Fruit fly (Drosophila melanogaster) whole organism, embryonic: ENCODE data around the gene CG9497.

ENCODE experiments used
- ATbp ChIP-seq: fragments of 200-800 bp; sonication (Bioruptor generic); optimal IDR thresholded peaks from 2 replicates; lab custom pipeline; 2017; ENCODE audit warnings: missing biosample characterization, mild to moderate bottlenecking, missing genetic modification characterization, missing genetic modification reagents
- CG10147 ChIP-seq: fragments of 200-800 bp; sonication (Bioruptor generic); optimal IDR thresholded peaks from 2 replicates; lab custom pipeline; 2019; ENCODE audit warnings: missing biosample characterization, mild to moderate bottlenecking, missing genetic modification characterization, moderate library complexity
- CG10462 ChIP-seq: fragments of 200-800 bp; sonication (Bioruptor generic); optimal IDR thresholded peaks from 2 replicates; lab custom pipeline; 2016; ENCODE audit warnings: missing biosample characterization, missing genetic modification characterization
- CG10654 ChIP-seq: fragments of 200-800 bp; sonication (Bioruptor generic); optimal IDR thresholded peaks from 2 replicates; lab custom pipeline; 2016; ENCODE audit warnings: missing biosample characterization, missing genetic modification characterization
- CG11398 ChIP-seq: fragments of 200-800 bp; sonication (Bioruptor generic); optimal IDR thresholded peaks from 2 replicates; lab custom pipeline; 2016; ENCODE audit warnings: missing biosample characterization, missing genetic modification characterization
- CG11504 ChIP-seq: fragments of 200-800 bp; sonication (Bioruptor generic); optimal IDR thresholded peaks from 3 replicates; lab custom pipeline; 2019; ENCODE audit warnings: missing biosample characterization, mild to moderate bottlenecking, missing genetic modification characterization, moderate library complexity
- CG11723 ChIP-seq: fragments of 200-800 bp; sonication (Bioruptor generic); optimal IDR thresholded peaks from 2 replicates; lab custom pipeline; 2017; ENCODE audit warnings: missing biosample characterization, mild to moderate bottlenecking, missing genetic modification characterization
- CG12219 ChIP-seq: fragments of 200-800 bp; sonication (Bioruptor generic); optimal IDR thresholded peaks from 3 replicates; lab custom pipeline; 2018; ENCODE audit warnings: missing biosample characterization, mild to moderate bottlenecking, missing genetic modification characterization
- CG12769 ChIP-seq: fragments of 200-800 bp; sonication (Bioruptor generic); optimal IDR thresholded peaks from 2 replicates; lab custom pipeline; 2019; ENCODE audit warnings: missing biosample characterization, mild to moderate bottlenecking, missing genetic modification characterization, moderate library complexity
- CG14441 ChIP-seq: fragments of 200-800 bp; sonication (Bioruptor generic); IDR thresholded peaks from 2 replicates; pipeline ENCODE4 v1.3.6; 2022; ENCODE audit warnings: missing biosample characterization, missing genetic modification characterization
- CG15479 ChIP-seq: fragments of 200-800 bp; sonication (Bioruptor generic); optimal IDR thresholded peaks from 3 replicates; lab custom pipeline; 2019; ENCODE audit warnings: missing biosample characterization, mild to moderate bottlenecking, missing genetic modification characterization, moderate library complexity
- CG1647 ChIP-seq: fragments of 200-800 bp; sonication (Bioruptor generic); optimal IDR thresholded peaks from 3 replicates; lab custom pipeline; 2016; ENCODE audit warnings: missing biosample characterization, missing genetic modification characterization
- CG17359 ChIP-seq: fragments of 200-800 bp; sonication (Bioruptor generic); optimal IDR thresholded peaks from 3 replicates; lab custom pipeline; 2018; ENCODE audit warnings: missing biosample characterization, mild to moderate bottlenecking, missing genetic modification characterization, moderate library complexity
- CG18599 ChIP-seq: fragments of 200-800 bp; sonication (Bioruptor generic); optimal IDR thresholded peaks from 3 replicates; lab custom pipeline; 2017; ENCODE audit warnings: missing biosample characterization, missing genetic modification characterization, mild to moderate bottlenecking, moderate library complexity, missing genetic modification reagents
- CG2678 ChIP-seq: fragments of 200-800 bp; sonication (Bioruptor generic); optimal IDR thresholded peaks from 3 replicates; lab custom pipeline; 2019; ENCODE audit warnings: missing biosample characterization, mild to moderate bottlenecking, missing genetic modification characterization, moderate library complexity
- CG3163 ChIP-seq: fragments of 200-800 bp; sonication (Bioruptor generic); optimal IDR thresholded peaks from 3 replicates; lab custom pipeline; 2016; ENCODE audit warnings: missing biosample characterization, missing genetic modification characterization
- CG34224 ChIP-seq: fragments of 200-800 bp; sonication (Bioruptor generic); IDR thresholded peaks from 3 replicates; pipeline ENCODE4 v1.3.6; 2022; ENCODE audit warnings: missing biosample characterization, missing genetic modification characterization; ENCODE audit not compliant: partially characterized antibody
- CG34376 ChIP-seq: fragments of 200-800 bp; sonication (Bioruptor generic); optimal IDR thresholded peaks from 2 replicates; lab custom pipeline; 2018; ENCODE audit warnings: missing biosample characterization, mild to moderate bottlenecking, missing genetic modification characterization
- CG4730 ChIP-seq: fragments of 200-800 bp; sonication (Bioruptor generic); IDR thresholded peaks from 2 replicates; pipeline ENCODE4 v1.3.6; 2022; ENCODE audit warnings: missing biosample characterization, missing genetic modification characterization
- CG6765 ChIP-seq: fragments of 200-800 bp; sonication (Bioruptor generic); optimal IDR thresholded peaks from 3 replicates; lab custom pipeline; 2017; ENCODE audit warnings: missing biosample characterization, mild to moderate bottlenecking, missing genetic modification characterization
- CG6791 ChIP-seq: fragments of 200-800 bp; sonication (Bioruptor generic); IDR thresholded peaks from 3 replicates; pipeline ENCODE4 v1.3.6; 2022; ENCODE audit warnings: missing biosample characterization, missing genetic modification characterization; ENCODE audit not compliant: partially characterized antibody
- CG7271 ChIP-seq: fragments of 200-800 bp; sonication (Bioruptor generic); optimal IDR thresholded peaks from 2 replicates; lab custom pipeline; 2018; ENCODE audit warnings: missing biosample characterization, mild to moderate bottlenecking, missing genetic modification characterization, moderate library complexity
- CG7928 ChIP-seq: fragments of 200-800 bp; sonication (Bioruptor generic); optimal IDR thresholded peaks from 2 replicates; lab custom pipeline; 2017; ENCODE audit warnings: missing biosample characterization, mild to moderate bottlenecking, missing genetic modification characterization
- CkIIα-i1 ChIP-seq: fragments of 200-800 bp; sonication (Bioruptor generic); IDR thresholded peaks from 2 replicates; pipeline ENCODE4 v1.3.6; 2022; ENCODE audit warnings: missing biosample characterization, missing genetic modification characterization
- Dp ChIP-seq: fragments of 200-800 bp; sonication (Bioruptor generic); optimal IDR thresholded peaks from 2 replicates; lab custom pipeline; 2018; ENCODE audit warnings: missing biosample characterization, mild to moderate bottlenecking, missing genetic modification characterization, moderate library complexity
- Fer2 ChIP-seq: fragments of 200-800 bp; sonication (Bioruptor generic); optimal IDR thresholded peaks from 2 replicates; lab custom pipeline; 2018; ENCODE audit warnings: missing biosample characterization, mild to moderate bottlenecking, missing genetic modification characterization, moderate library complexity
- HHEX ChIP-seq: fragments of 200-800 bp; sonication (Bioruptor generic); optimal IDR thresholded peaks from 3 replicates; lab custom pipeline; 2017; ENCODE audit warnings: missing biosample characterization, mild to moderate bottlenecking, missing genetic modification characterization, missing genetic modification reagents
- Lim3 ChIP-seq: fragments of 200-800 bp; sonication (Bioruptor generic); IDR thresholded peaks from 2 replicates; pipeline ENCODE4 v1.3.6; 2022; ENCODE audit warnings: missing biosample characterization, missing genetic modification characterization
- Poxn ChIP-seq: fragments of 200-800 bp; sonication (Bioruptor generic); IDR thresholded peaks from 2 replicates; pipeline ENCODE4 v1.3.6; 2022; ENCODE audit warnings: missing biosample characterization, missing genetic modification characterization
- Ptx1 ChIP-seq: fragments of 200-800 bp; sonication (Bioruptor generic); IDR thresholded peaks from 2 replicates; pipeline ENCODE4 v1.3.6; 2022; ENCODE audit warnings: missing biosample characterization, missing genetic modification characterization
- Rfx ChIP-seq: fragments of 200-800 bp; sonication (Bioruptor generic); IDR thresholded peaks from 2 replicates; pipeline ENCODE4 v1.3.6; 2022; ENCODE audit warnings: missing biosample characterization, missing genetic modification characterization
- Six4 ChIP-seq: fragments of 200-800 bp; sonication (Bioruptor generic); optimal IDR thresholded peaks from 2 replicates; lab custom pipeline; 2016; ENCODE audit warnings: missing biosample characterization, missing genetic modification characterization
- br ChIP-seq: fragments of >200 bp; optimal IDR thresholded peaks from 2 replicates; lab custom pipeline; 2017
- cad ChIP-seq: fragments of >200 bp; optimal IDR thresholded peaks from 2 replicates; lab custom pipeline; 2017; ENCODE audit warnings: missing biosample characterization, missing genetic modification characterization
- corto ChIP-seq: fragments of 200-800 bp; sonication (Bioruptor generic); optimal IDR thresholded peaks from 2 replicates; lab custom pipeline; 2016; ENCODE audit warnings: missing biosample characterization, mild to moderate bottlenecking, missing genetic modification characterization, moderate library complexity
- dmrt11E ChIP-seq: fragments of 200-800 bp; sonication (Bioruptor generic); optimal IDR thresholded peaks from 3 replicates; lab custom pipeline; 2018; ENCODE audit warnings: missing biosample characterization, mild to moderate bottlenecking, missing genetic modification characterization, moderate library complexity
- fd64A ChIP-seq: fragments of 200-800 bp; sonication (Bioruptor generic); optimal IDR thresholded peaks from 3 replicates; lab custom pipeline; 2018; ENCODE audit warnings: missing biosample characterization, mild to moderate bottlenecking, missing genetic modification characterization
- kay ChIP-seq: fragments of 200-800 bp; sonication (Bioruptor generic); optimal IDR thresholded peaks from 2 replicates; lab custom pipeline; 2016; ENCODE audit warnings: missing biosample characterization, missing genetic modification characterization
- lilli ChIP-seq: fragments of 200-800 bp; sonication (Bioruptor generic); optimal IDR thresholded peaks from 3 replicates; lab custom pipeline; 2016; ENCODE audit warnings: missing biosample characterization, missing genetic modification characterization
- psq ChIP-seq: fragments of 200-800 bp; sonication (Bioruptor generic); optimal IDR thresholded peaks from 2 replicates; lab custom pipeline; 2017; ENCODE audit warnings: missing biosample characterization, missing genetic modification characterization
- sens-2 ChIP-seq: fragments of 200-800 bp; sonication (Bioruptor generic); IDR thresholded peaks from 2 replicates; pipeline ENCODE4 v1.3.6; 2022; ENCODE audit warnings: missing biosample characterization, missing genetic modification characterization
- sima ChIP-seq: fragments of 200-800 bp; sonication (Bioruptor generic); optimal IDR thresholded peaks from 2 replicates; lab custom pipeline; 2016; ENCODE audit warnings: missing biosample characterization, missing genetic modification characterization
- slbo ChIP-seq: fragments of 200-800 bp; sonication (Bioruptor generic); IDR thresholded peaks from 2 replicates; pipeline ENCODE4 v1.3.6; 2022; ENCODE audit warnings: missing biosample characterization, missing genetic modification characterization
- toy ChIP-seq: fragments of 200-800 bp; sonication (Bioruptor generic); IDR thresholded peaks from 2 replicates; pipeline ENCODE4 v1.3.6; 2022; ENCODE audit warnings: missing biosample characterization, missing genetic modification characterization
- trh ChIP-seq: fragments of 200-800 bp; sonication (Bioruptor generic); optimal IDR thresholded peaks from 2 replicates; lab custom pipeline; 2016; ENCODE audit warnings: missing biosample characterization, missing genetic modification characterization
- unc-4 ChIP-seq: fragments of 200-800 bp; sonication (Bioruptor generic); IDR thresholded peaks from 2 replicates; pipeline ENCODE4 v1.3.6; 2022; ENCODE audit warnings: missing biosample characterization, missing genetic modification characterization; ENCODE audit not compliant: partially characterized antibody

The CG9497 gene

DNA sequence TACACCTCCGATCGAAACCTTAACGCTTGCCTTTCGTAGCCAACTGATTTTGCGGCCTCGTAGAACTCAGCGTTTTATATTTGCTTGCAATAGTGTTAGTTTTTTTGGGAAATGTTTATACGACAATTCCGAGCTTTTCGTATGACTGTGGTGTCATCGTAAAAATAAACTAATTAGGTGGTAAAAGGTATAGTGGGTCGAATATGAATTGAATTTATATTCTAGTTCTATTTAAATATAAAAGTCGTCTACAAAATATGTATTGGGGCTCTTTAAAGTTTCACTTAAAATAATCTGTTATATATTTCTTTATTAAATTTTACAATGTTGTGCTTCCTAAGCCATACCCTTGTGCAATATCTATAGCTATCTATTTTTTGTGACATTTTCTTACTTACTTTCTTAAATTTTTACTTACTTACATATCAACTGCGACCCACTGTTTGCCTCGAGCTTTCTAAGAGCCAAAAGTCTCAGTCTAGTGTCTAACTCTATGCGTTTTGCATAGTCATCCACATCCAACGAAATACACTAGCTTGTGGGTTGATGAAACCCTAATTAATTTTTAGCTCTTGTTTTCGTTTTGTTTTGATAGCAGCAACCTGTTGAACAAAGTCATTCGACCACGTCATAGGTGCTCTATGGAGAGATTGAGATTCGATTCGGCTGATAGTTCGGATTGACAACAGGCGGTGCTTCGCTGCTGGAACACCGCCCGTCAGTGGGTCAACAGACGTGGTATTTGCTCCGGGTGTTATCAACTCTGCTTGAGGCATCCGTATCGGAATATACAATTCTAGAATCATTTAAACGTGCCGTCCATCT, 3.0 kb upstream of the CG9497 start, which contains the start of gene CG9498 (continued):
- TF ChIP-seq CG10147 (GFP tag; lab: Kevin White, UChicago) (peak; percentile 81), HHEX (peak; percentile 91), psq (GFP tag; lab: Kevin White, UChicago) (no peak)

DNA sequence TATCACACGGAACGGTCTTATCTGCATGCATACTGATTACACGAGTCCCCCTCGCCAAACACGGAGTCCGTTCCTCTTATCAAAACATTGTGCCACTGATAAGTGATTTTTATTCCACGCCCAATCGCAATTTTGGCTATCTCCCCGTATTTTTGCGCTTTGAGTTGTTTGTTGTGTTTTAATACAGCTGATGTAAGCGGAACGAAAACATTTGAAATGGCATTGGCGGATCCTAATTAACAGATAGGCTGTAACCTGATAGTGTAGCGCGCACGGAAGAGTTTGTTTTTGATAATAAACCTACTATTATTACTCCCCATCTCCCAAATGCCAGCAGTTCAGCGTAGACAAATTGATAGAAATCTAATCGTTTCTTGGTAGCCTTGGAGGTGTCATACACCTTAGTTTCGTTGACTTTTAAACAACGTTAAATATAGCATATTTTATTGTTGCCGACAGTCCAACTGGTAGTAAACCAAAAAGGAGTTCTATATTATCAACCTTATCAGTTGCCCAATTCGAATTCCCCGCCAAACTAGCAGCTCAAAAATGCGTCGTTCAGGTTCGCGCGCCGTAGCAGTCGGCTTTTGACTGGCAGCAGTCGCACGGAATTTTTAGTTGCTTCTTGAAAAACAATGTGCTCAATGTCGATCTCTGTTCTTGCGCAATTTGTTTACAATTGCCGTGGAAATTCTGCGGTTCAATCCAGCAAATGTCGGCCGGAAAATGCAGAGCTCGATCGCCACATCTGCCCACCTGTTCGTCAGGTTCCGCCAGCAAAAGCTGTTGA, 4.9 kb downstream of the CG9497 start:
- no peak for TF ChIP-seq kay (GFP tag; lab: Kevin White, UChicago)
- no peak for TF ChIP-seq CG12219 (GFP tag; lab: Kevin White, UChicago)
- no peak for TF ChIP-seq CG11723 (GFP tag; lab: Kevin White, UChicago)
- peak; percentile 3 for TF ChIP-seq CG1647 (GFP tag; lab: Kevin White, UChicago)
- no peak for TF ChIP-seq CG7271 (tag; lab: Kevin White, UChicago)
- TF ChIP-seq CG18599 = peak; percentile 43
- TF ChIP-seq CG15479 (GFP tag; lab: Kevin White, UChicago) = no peak
- no peak for TF ChIP-seq cad (GFP tag; lab: Kevin White, UChicago)
- TF ChIP-seq trh (GFP tag; lab: Kevin White, UChicago) = no peak
- TF ChIP-seq Poxn (GFP tag; lab: Robert Waterston, UW) = no peak
- TF ChIP-seq CG34376 (GFP tag; lab: Kevin White, UChicago) = peak; percentile 98
- TF ChIP-seq Lim3 (GFP tag; lab: Robert Waterston, UW) = no peak
- TF ChIP-seq CG10462 (GFP tag; lab: Kevin White, UChicago) = no peak
- TF ChIP-seq CG14441 (GFP tag; lab: Robert Waterston, UW) = peak; percentile 43; the same call in 1 of the 2 replicates
- TF ChIP-seq Dp (GFP tag; lab: Kevin White, UChicago) = peak; percentile 95
- no peak for TF ChIP-seq CG11398
- no peak for TF ChIP-seq sens-2 (GFP tag; lab: Robert Waterston, UW)
- TF ChIP-seq CG7928 (GFP tag; lab: Kevin White, UChicago) = peak; percentile 22
- TF ChIP-seq corto (GFP tag; lab: Kevin White, UChicago) = no peak
- TF ChIP-seq slbo (GFP tag; lab: Robert Waterston, UW) = peak; percentile 58
- TF ChIP-seq CG34224 (GFP tag; lab: Robert Waterston, UW) = no peak
- TF ChIP-seq dmrt11E (tag; lab: Kevin White, UChicago) = no peak
- TF ChIP-seq CG12769 (tag; lab: Kevin White, UChicago) = peak; percentile 21
- no peak for TF ChIP-seq Ptx1 (GFP tag; lab: Robert Waterston, UW)
- no peak for TF ChIP-seq CG17359 (tag; lab: Kevin White, UChicago)
- no peak for TF ChIP-seq unc-4 (GFP tag; lab: Robert Waterston, UW)
- no peak for TF ChIP-seq psq (GFP tag; lab: Kevin White, UChicago)
- TF ChIP-seq CG10654 (GFP tag; lab: Kevin White, UChicago) = no peak
- no peak for TF ChIP-seq toy (GFP tag; lab: Robert Waterston, UW)
- TF ChIP-seq CG4730 = no peak
- no peak for TF ChIP-seq CG6765 (GFP tag; lab: Kevin White, UChicago)
- TF ChIP-seq lilli (GFP tag; lab: Kevin White, UChicago) = no peak
- TF ChIP-seq Six4 = no peak
- peak; percentile 60 for TF ChIP-seq Rfx (GFP tag; lab: Robert Waterston, UW)
- peak; percentile 3 for TF ChIP-seq CG2678 (tag; lab: Kevin White, UChicago)
- no peak for TF ChIP-seq CG3163 (GFP tag; lab: Kevin White, UChicago)
- no peak for TF ChIP-seq Fer2
- TF ChIP-seq sima (GFP tag; lab: Kevin White, UChicago) = no peak
- TF ChIP-seq CG11504 (tag; lab: Kevin White, UChicago) = no peak
- TF ChIP-seq CkIIα-i1 (GFP tag; lab: Robert Waterston, UW) = no peak
- peak; percentile 60; the same call in 2 of the 3 replicates for TF ChIP-seq CG6791 (GFP tag; lab: Robert Waterston, UW)
- no peak for TF ChIP-seq fd64A
- no peak for TF ChIP-seq ATbp
- no peak for TF ChIP-seq br (lab: Kevin White, UChicago)
